Worm (Caenorhabditis elegans) whole organism, L4/young adult: Measurements from ENCODE around the gene flr-4.

Source experiments
- W03F9.2 ChIP-seq: fragments of 150-350 bp; optimal IDR thresholded peaks from 2 replicates; lab custom pipeline; 2014; ENCODE audit warnings: missing biosample characterization, missing genetic modification characterization
- dao-5 ChIP-seq: sonication (generic microtip); optimal IDR thresholded peaks from 2 replicates; lab custom pipeline; 2016; ENCODE audit warnings: missing genotype, missing genetic modification characterization, moderate library complexity, missing compliant biosample characterization

DNA sequence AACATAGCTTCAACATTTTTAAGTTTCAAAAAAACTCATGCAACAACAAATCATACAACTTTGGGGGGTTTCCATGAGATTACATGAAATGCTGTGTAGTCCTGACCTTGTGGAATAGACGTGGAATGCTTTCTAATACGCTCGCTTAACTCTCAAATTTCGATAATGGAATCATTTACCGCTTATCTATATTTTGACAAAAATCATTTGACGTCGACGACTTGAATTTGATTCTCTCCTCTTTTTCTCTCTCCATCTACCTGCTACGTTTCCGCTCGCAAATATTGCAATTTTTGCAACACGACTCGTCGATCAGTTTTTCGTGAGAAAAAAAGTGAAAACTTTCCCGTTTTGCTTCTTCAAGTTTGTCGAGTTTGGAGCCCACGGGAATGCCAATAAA is at the start of gene flr-4:
- TF ChIP-seq dao-5 (tag; lab: Kevin White, UChicago) (no peak), W03F9.2 (tag; lab: Kevin White, UChicago) (no peak)
